Fruit fly (Drosophila melanogaster): ENCODE measurements around the gene Rab30.

Rab30 gene

dm6 chr2L:7032517-7032951, at the start of gene Rab30, which contains the start of gene Caper:
Rab30 (minus strand) TSS chr2L:7032606.
Caper (plus strand) TSS chr2L:7032721.
- TF ChIP-seq CG17801 (GFP tag; optimal IDR thresholded peaks at IDR 0.05; ENCODE audit: partially characterized antibody): peak; percentile 80

dm6 chr2L:7082203-7082602, 49.8 kb upstream of the Rab30 start:
- no peak for TF ChIP-seq CG17801 (GFP tag; optimal IDR thresholded peaks at IDR 0.05; ENCODE audit: partially characterized antibody)

- no peak for TF ChIP-seq CG17801 (GFP tag; optimal IDR thresholded peaks at IDR 0.05; ENCODE audit: partially characterized antibody)
Measured at dm6 chr2L:7081307-7081706, 48.9 kb upstream of the Rab30 start.

DNA sequence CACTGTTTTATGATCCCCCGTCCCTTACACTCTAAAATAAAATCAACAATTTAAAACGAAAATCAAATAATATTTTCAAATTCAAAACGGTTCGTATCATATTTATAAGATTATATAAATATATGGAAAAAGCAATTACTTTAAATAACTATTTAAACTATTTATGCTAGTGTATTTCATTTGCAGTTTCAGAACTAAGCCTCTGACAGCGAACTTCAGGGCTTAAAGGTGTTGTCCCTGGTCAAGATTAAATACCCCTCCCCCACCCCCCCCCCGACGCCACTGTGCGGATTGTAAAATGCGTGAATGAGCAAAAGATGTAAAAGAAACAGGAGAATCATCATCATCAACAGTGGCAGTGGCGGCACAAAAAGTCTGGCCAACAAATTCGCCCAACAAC, 44.4 kb upstream of the Rab30 start:
- no peak for TF ChIP-seq CG17801 (GFP tag; optimal IDR thresholded peaks at IDR 0.05; ENCODE audit: partially characterized antibody)

DNA sequence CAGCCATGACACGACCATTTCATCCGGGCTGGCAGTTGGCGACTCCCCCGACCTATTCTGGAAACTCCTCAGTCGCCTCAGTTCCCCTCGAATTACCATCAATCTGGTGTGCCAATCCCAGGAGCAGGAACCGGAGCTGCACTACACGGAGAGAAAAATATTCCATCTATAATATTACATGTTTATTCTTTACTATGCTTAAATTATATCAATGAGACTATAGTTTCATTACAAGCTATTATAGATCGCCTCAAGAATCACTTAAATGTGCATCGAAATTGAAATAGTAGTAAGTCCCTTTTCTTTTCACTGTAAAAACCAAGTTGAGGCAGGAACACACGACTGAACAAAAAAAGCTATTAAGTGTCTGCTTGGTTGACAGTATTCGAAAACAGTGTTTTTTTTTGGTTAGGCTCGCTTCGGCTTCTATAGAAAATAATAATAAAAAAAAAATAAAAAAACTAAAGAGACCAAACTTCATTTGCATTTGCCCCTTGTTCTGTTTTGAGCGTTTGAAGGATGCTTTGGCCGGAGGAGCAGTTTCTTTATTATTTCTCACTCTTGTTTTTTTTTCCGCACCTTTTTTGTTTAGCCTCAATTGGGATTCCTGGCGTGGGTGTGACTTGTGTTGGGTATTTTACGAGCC, 43.8 kb upstream of the Rab30 start:
- no peak for TF ChIP-seq CG17801 (GFP tag; optimal IDR thresholded peaks at IDR 0.05; ENCODE audit: partially characterized antibody)

- no peak for TF ChIP-seq CG17801 (GFP tag; optimal IDR thresholded peaks at IDR 0.05; ENCODE audit: partially characterized antibody)
Measured at dm6 chr2L:7073011-7073410, 40.6 kb upstream of the Rab30 start.

DNA sequence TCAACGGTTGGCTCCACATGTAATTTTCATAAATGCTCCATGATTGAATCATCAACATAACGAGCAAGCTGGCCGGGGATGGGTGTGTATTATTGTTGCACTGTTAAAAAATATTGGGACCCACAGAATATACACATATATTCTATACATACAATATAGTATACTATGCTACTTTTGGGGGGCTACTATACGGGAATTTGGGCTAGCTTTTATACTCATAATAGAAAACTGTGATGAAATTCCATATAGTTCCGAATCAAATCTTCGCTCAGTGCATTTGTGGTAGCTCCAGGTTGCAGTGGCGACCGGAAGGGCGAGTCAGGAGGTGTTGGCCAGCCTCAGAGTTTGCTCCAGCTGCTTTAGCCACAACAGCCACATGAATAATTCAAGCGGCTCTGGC, 39.5 kb upstream of the Rab30 start:
- no peak for TF ChIP-seq CG17801 (GFP tag; optimal IDR thresholded peaks at IDR 0.05; ENCODE audit: partially characterized antibody)

dm6 chr2L:7071219-7071618, 38.8 kb upstream of the Rab30 start:
- TF ChIP-seq CG17801 (GFP tag; optimal IDR thresholded peaks at IDR 0.05; ENCODE audit: partially characterized antibody): no peak

DNA sequence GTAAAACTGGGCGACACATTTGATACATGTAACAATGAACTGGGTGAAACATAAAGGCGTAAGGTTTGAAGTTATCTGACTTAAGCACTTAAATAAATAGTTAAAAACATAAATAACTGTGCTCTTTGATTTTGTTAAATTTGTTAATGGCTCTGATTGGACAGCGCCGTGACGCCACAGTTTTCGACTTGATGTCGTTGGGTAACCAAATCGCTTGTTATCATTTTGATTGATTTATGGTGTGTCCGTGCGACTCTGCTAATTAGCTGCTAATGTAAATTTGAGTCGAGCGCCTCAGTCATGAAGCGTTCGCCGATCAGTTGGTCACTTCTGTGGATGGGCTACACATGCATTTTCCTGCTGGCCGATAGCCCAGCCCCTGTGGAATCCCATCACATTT, 35.3 kb upstream of the Rab30 start, which contains the start of gene Ugt307A1:
Ugt307A1 (plus strand) TSS at position 301 of the 400 bp plus-strand sequence.
- no peak for TF ChIP-seq CG17801 (GFP tag; optimal IDR thresholded peaks at IDR 0.05; ENCODE audit: partially characterized antibody)

DNA sequence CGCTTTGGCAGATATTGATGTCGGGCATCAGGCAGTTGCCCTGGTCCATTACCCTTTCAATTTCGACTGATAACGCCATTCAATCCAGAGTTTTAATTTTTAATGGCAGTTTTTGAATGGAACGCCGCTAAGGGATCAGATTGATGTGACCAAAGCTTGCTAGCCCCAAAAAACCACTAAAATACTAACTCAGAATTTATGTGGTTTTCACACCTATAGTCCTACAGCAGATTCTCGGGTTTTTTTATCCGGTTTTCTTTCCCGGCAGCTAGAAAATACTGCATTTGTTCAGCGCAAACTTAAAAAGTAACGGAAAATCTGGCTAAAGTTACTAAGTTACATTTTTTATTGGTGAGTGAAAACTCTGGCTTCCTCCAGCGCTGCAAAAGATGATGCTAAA, 33.3 kb upstream of the Rab30 start, which contains the start of gene Nuf2:
Nuf2 (minus strand) TSS at position 151 of the 400 bp plus-strand sequence.
- TF ChIP-seq CG17801 (GFP tag; optimal IDR thresholded peaks at IDR 0.05; ENCODE audit: partially characterized antibody): no peak

dm6 chr2L:7063721-7064179, 31.3 kb upstream of the Rab30 start, which contains the start of gene Sem1:
Sem1 (plus strand) TSS chr2L:7063986.
- no peak for TF ChIP-seq CG17801 (GFP tag; optimal IDR thresholded peaks at IDR 0.05; ENCODE audit: partially characterized antibody)

DNA sequence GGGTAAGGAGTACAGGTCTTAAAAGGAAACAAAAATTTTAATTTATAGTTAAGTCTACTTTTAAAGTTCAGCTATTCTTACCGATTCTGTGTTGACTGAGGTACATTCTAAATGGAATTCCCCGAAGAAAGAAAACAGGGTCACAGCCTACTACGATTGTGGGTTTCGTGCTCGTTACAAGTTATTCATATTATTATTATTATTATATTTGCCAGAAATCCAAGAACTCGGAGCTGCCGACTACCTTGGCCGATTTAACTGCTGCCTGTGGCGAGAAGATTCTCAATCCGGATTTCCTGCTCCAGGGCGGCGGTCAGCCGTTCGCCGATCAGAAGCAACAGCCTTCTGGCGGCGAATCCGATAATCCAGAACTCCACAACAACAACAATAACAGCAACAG, 28.3 kb upstream of the Rab30 start, which contains the start of gene Mst27D:
Mst27D (minus strand) TSS at position 101 of the 400 bp plus-strand sequence.
- no peak for TF ChIP-seq CG17801 (GFP tag; optimal IDR thresholded peaks at IDR 0.05; ENCODE audit: partially characterized antibody)

DNA sequence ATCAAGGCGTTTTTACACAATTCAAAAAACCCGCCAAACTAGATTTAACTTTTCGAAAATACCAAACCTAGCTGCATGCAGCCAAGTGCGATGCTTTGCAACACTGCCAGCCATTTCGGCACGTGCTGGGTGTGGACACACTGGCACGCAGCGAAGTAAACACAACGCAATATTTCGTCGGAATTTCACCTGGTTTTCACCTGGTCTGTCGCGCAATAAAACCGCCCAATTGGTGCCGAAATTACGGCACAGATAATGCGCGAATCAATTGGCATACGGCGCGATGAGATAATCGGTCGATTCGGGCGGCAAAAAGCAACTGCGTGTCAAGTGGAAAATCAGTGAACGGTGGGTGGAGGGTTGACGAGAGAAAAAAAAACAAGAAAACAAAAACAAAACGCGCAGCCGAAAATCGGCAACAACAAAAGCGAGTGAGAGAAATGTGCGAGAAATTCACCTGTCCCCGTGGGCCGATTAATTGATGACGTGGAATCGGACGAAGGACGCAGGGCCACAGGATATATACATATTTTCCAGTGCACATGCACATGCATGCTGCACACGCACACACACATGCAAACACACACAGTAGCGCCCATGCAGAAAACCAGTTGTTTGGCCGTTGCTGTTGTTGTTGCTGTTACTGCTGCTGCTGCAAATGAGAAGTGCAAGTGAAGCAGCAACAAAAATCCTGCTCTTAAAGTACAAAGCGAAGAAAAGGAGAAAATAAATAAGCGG, 24.0 kb upstream of the Rab30 start, which contains the start of gene Mnn1:
Mnn1 (plus strand) TSS at position 113 of the 738 bp plus-strand sequence.
- TF ChIP-seq CG17801 (GFP tag; optimal IDR thresholded peaks at IDR 0.05; ENCODE audit: partially characterized antibody): peak; percentile 41

dm6 chr2L:7051740-7052139, 19.3 kb upstream of the Rab30 start:
- TF ChIP-seq CG17801 (GFP tag; optimal IDR thresholded peaks at IDR 0.05; ENCODE audit: partially characterized antibody): no peak

DNA sequence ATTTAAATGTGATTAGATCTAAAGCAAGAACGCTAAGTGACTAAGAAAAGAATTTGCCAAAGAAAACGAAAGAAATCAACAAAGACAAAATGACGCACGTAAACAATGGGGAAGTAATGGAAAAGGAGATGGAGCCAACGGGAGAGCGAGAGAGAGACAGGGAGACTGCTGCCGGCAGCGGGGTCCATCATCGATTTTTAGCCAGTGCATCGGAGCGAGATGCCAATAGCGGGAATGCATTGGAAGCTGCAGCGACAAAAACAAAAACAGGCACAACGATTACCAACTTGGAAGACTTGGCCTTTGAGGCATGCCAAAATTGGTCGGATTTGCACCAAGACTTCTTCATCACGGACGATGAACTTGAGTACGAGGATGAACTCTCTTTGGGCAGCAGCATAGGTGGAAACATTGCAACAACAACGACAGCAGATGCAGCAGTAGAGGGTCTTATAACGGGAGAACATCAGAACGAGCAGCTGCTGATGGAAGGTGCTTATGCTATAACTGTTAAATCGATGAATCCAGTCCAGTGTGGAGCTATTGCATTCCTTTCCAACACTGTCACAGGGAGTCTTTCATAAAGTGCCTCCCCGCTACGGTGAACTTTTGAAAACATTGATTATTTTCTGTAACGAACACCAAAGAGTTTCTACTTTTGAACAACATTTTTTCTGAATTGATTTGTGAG, 18.2 kb upstream of the Rab30 start:
- no peak for TF ChIP-seq CG17801 (GFP tag; optimal IDR thresholded peaks at IDR 0.05; ENCODE audit: partially characterized antibody)
